Fruit fly (Drosophila melanogaster) whole organism, adult: ENCODE data around the gene smal.

Source experiments
- CG11617 ChIP-seq: fragments of 200-800 bp; sonication (Bioruptor generic); optimal IDR thresholded peaks from 2 replicates; lab custom pipeline; 2017; ENCODE audit warnings: mild to moderate bottlenecking, missing biosample characterization, missing genetic modification reagents, missing genetic modification characterization
- CG12768 ChIP-seq: fragments of 200-800 bp; sonication (Bioruptor generic); optimal IDR thresholded peaks from 2 replicates; lab custom pipeline; 2017; ENCODE audit warnings: missing biosample characterization, missing genetic modification characterization, mild to moderate bottlenecking, moderate library complexity, missing genetic modification reagents
- CG14711 ChIP-seq: fragments of 200-800 bp; sonication (Bioruptor generic); optimal IDR thresholded peaks from 2 replicates; lab custom pipeline; 2018; ENCODE audit warnings: missing biosample characterization, mild to moderate bottlenecking, missing genetic modification characterization, moderate library complexity
- CG1620 ChIP-seq: fragments of 200-800 bp; sonication (Bioruptor generic); optimal IDR thresholded peaks from 2 replicates; lab custom pipeline; 2016; ENCODE audit warnings: missing biosample characterization, missing genetic modification characterization
- Clk ChIP-seq: fragments of 200-800 bp; sonication (Bioruptor generic); optimal IDR thresholded peaks from 2 replicates; lab custom pipeline; 2017; ENCODE audit warnings: missing biosample characterization, missing genetic modification characterization
- Hr96 ChIP-seq: fragments of 200-800 bp; sonication (Bioruptor generic); optimal IDR thresholded peaks from 2 replicates; lab custom pipeline; 2016; ENCODE audit warnings: missing biosample characterization, missing genetic modification characterization
- bab1 ChIP-seq: fragments of 200-800 bp; sonication (Bioruptor generic); optimal IDR thresholded peaks from 3 replicates; lab custom pipeline; 2019; ENCODE audit warnings: missing biosample characterization, mild to moderate bottlenecking, missing genetic modification characterization, moderate library complexity
- cic ChIP-seq: fragments of 200-800 bp; sonication (Bioruptor generic); optimal IDR thresholded peaks from 2 replicates; lab custom pipeline; 2017; ENCODE audit warnings: missing biosample characterization, mild to moderate bottlenecking, missing genetic modification characterization, moderate library complexity
- cnc ChIP-seq, 2 experiments: fragments of >200 bp; optimal IDR thresholded peaks; 2 replicates each; lab custom pipeline; 2017
- kay ChIP-seq: fragments of 200-800 bp; sonication (Bioruptor generic); peaks from one replicate; lab custom pipeline; 2016; ENCODE audit warnings: missing biosample characterization, missing genetic modification characterization, borderline replicate concordance
- pad ChIP-seq: fragments of 200-800 bp; sonication (Bioruptor generic); optimal IDR thresholded peaks from 3 replicates; lab custom pipeline; 2017; ENCODE audit warnings: missing biosample characterization, missing genetic modification characterization, mild to moderate bottlenecking, moderate library complexity, missing genetic modification reagents
- tj ChIP-seq: fragments of 200-800 bp; sonication (Bioruptor generic); optimal IDR thresholded peaks from 3 replicates; lab custom pipeline; 2017; ENCODE audit warnings: missing biosample characterization, mild to moderate bottlenecking, missing genetic modification characterization, moderate library complexity
- toe ChIP-seq: fragments of 200-800 bp; sonication (Bioruptor generic); optimal IDR thresholded peaks from 2 replicates; lab custom pipeline; 2016; ENCODE audit warnings: missing biosample characterization, missing genetic modification characterization

- TF ChIP-seq kay (GFP tag; lab: Kevin White, UChicago) (no peak), Hr96 (no peak), cic (GFP tag; lab: Kevin White, UChicago) (no peak), CG1620 (GFP tag; lab: Kevin White, UChicago) (no peak), Clk (no peak), CG11617 (GFP tag; lab: Kevin White, UChicago) (no peak), cnc (optimal IDR thresholded peaks at IDR 0.05; lab: Kevin White, UChicago) (no peak), tj (no peak), CG12768 (no peak), CG14711 (tag; lab: Kevin White, UChicago) (no peak), bab1 (GFP tag; lab: Kevin White, UChicago) (no peak), toe (GFP tag; lab: Kevin White, UChicago) (no peak), pad (no peak)
These were observed 1.8 kb upstream of the smal start for dm6 chr2L:6177141-6177540.
